Fruit fly (Drosophila melanogaster): Measurements from ENCODE around the gene alpha-Est4.
A peak's percentile ranks its signal among the peaks of the same experiment; 100 is the strongest.

The alpha-Est4 gene

DNA sequence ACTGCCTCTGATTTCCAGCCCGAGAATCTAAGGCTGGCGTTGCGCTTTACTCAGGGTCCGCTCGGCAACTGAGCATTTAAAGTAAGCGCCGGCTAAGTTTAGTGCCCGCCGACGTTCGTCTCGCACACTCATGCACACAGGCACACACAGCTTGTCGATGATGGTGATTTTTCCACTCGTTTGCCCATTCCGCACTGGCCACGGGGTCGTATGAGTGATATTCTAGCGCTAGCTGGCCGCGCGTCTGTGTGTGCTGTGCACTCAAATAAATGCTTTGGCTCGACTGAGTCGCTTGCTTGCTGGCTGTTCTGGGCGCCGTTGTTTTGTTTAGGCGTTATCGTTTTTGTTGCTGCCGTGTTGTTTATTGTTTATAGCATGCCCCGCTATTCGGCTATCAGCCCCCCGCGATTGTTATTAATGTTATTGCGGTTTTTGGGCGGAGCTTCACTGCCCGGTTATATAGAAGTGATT is 22.8 kb downstream of the alpha-Est4 start, which contains the start of gene alpha-Est8 (continued):
- TF ChIP-seq dimm (GFP tag; IDR thresholded peaks at IDR 0.05) (no peak), Chrac-16 (GFP tag; optimal IDR thresholded peaks at IDR 0.05) (no peak), CG14965 (GFP tag; optimal IDR thresholded peaks at IDR 0.05; ENCODE audit: borderline replicate concordance) (no peak), sna (GFP tag; IDR thresholded peaks at IDR 0.05; ENCODE audit: partially characterized antibody) (0 out of 2 replicates have a peak, but pooled peaks have one; percentile 22), CG8765 (GFP tag; IDR thresholded peaks at IDR 0.05) (no peak), dati (GFP tag; IDR thresholded peaks at IDR 0.05) (no peak), cwo (GFP tag; optimal IDR thresholded peaks at IDR 0.05) (peak; percentile 45), CG15269 (tag; optimal IDR thresholded peaks at IDR 0.05) (peak; percentile 32), Dad (GFP tag; optimal IDR thresholded peaks at IDR 0.05) (no peak), Drgx (GFP tag; IDR thresholded peaks at IDR 0.05) (no peak), CG17568 (GFP tag; optimal IDR thresholded peaks at IDR 0.05) (no peak), CG12942 (GFP tag; optimal IDR thresholded peaks at IDR 0.05) (no peak), CG32532 (GFP tag; IDR thresholded peaks at IDR 0.05) (peak; percentile 43; the same call in 1 of the 2 replicates), CG2116 (GFP tag; optimal IDR thresholded peaks at IDR 0.05) (no peak), pnt (GFP tag; optimal IDR thresholded peaks at IDR 0.05) (no peak), CG10274 (GFP tag; optimal IDR thresholded peaks at IDR 0.05) (no peak), CG14014 (GFP tag; IDR thresholded peaks at IDR 0.05) (no peak), CG33557 (GFP tag; optimal IDR thresholded peaks at IDR 0.05) (no peak), CG31224 (GFP tag; IDR thresholded peaks at IDR 0.05) (peak; percentile 100), en (GFP tag; optimal IDR thresholded peaks at IDR 0.05) (no peak), CG9932 (GFP tag; IDR thresholded peaks at IDR 0.05) (no peak), CG14667 (GFP tag; IDR thresholded peaks at IDR 0.05) (no peak), p53 (GFP tag; optimal IDR thresholded peaks at IDR 0.05) (no peak), oc (tag; optimal IDR thresholded peaks at IDR 0.05) (no peak), unpg (GFP tag; optimal IDR thresholded peaks at IDR 0.05) (peak; percentile 29), CG32772 (GFP tag; IDR thresholded peaks at IDR 0.05) (no peak), CG3838 (GFP tag; optimal IDR thresholded peaks at IDR 0.05) (no peak), sd (tag; optimal IDR thresholded peaks at IDR 0.05) (peak; percentile 77), CG9797 (GFP tag; optimal IDR thresholded peaks at IDR 0.05) (no peak), HmgD (GFP tag; optimal IDR thresholded peaks at IDR 0.05) (no peak), dpn (GFP tag; optimal IDR thresholded peaks at IDR 0.05) (no peak), CG18599 (GFP tag; optimal IDR thresholded peaks at IDR 0.05) (peak; percentile 32), TFAM (GFP tag; optimal IDR thresholded peaks at IDR 0.05) (no peak), z (GFP tag; IDR thresholded peaks at IDR 0.05) (peak; percentile 97), knrl (GFP tag; IDR thresholded peaks at IDR 0.05; ENCODE audit: partially characterized antibody) (no peak), sens (GFP tag) (peak; percentile 41), luna (GFP tag; optimal IDR thresholded peaks at IDR 0.05) (no peak), CG8359 (GFP tag; optimal IDR thresholded peaks at IDR 0.05; ENCODE audit: borderline replicate concordance) (no peak), HLH3B (GFP tag; IDR thresholded peaks at IDR 0.05) (no peak), lov (optimal IDR thresholded peaks at IDR 0.05) (no peak), lov (GFP tag; IDR thresholded peaks at IDR 0.05) (no peak), Dll (GFP tag; IDR thresholded peaks at IDR 0.05; ENCODE audit: partially characterized antibody) (no peak), CG10959 (GFP tag; IDR thresholded peaks at IDR 0.05) (no peak), BEAF-32 (GFP tag; optimal IDR thresholded peaks at IDR 0.05) (no peak), Elba2 (GFP tag; optimal IDR thresholded peaks at IDR 0.05) (no peak), CG13775 (GFP tag; optimal IDR thresholded peaks at IDR 0.05) (no peak), CG12155 (GFP tag; optimal IDR thresholded peaks at IDR 0.05) (no peak), CG7987 (GFP tag; optimal IDR thresholded peaks at IDR 0.05) (peak; percentile 7), B-H2 (GFP tag; optimal IDR thresholded peaks at IDR 0.05) (peak; percentile 58), lab (GFP tag; optimal IDR thresholded peaks at IDR 0.05) (peak; percentile 52), MBD-R2 (GFP tag; IDR thresholded peaks at IDR 0.05) (0 out of 2 replicates have a peak, but pooled peaks have one; percentile 23)

Measured in whole organism, embryonic.